Worm (Caenorhabditis elegans) whole organism, L3 larva: ENCODE data around the gene F49H6.5.

Source experiments
- aly-2 ChIP-seq: fragments of 150-350 bp; optimal IDR thresholded peaks from 2 replicates; lab custom pipeline; 2014; ENCODE audit warnings: missing biosample characterization, missing genetic modification characterization
- ama-1 ChIP-seq: fragments of 150-350 bp; optimal IDR thresholded peaks from 2 replicates; lab custom pipeline; 2018
- ceh-28 ChIP-seq: fragments of 150-350 bp; optimal IDR thresholded peaks from 2 replicates; lab custom pipeline; 2014; ENCODE audit warnings: missing biosample characterization, missing genetic modification reagents, missing genetic modification characterization
- ceh-82 ChIP-seq: fragments of 150-350 bp; optimal IDR thresholded peaks from 2 replicates; lab custom pipeline; 2014; ENCODE audit warnings: missing biosample characterization, missing genetic modification characterization
- egl-27 ChIP-seq: sonication (generic microtip); optimal IDR thresholded peaks from 4 replicates; lab custom pipeline; 2017; ENCODE audit warnings: missing biosample characterization, missing genetic modification reagents, missing genetic modification characterization
- elt-1 ChIP-seq: fragments of 150-350 bp; optimal IDR thresholded peaks from 2 replicates; lab custom pipeline; 2014; ENCODE audit warnings: missing biosample characterization, missing genetic modification characterization
- nhr-237 ChIP-seq: fragments of 150-350 bp; optimal IDR thresholded peaks from 2 replicates; lab custom pipeline; 2014; ENCODE audit warnings: missing biosample characterization, missing genetic modification characterization
- nhr-76 ChIP-seq: fragments of 150-350 bp; sonication (generic microtip); optimal IDR thresholded peaks from 5 replicates; lab custom pipeline; 2014; ENCODE audit warnings: missing biosample characterization, missing genetic modification characterization
- pqm-1 ChIP-seq: fragments of 150-350 bp; optimal IDR thresholded peaks from 2 replicates; lab custom pipeline; 2017; ENCODE audit warnings: missing biosample characterization, missing genetic modification characterization, inconsistent platforms
- sea-2 ChIP-seq: fragments of 150-350 bp; sonication (generic microtip); optimal IDR thresholded peaks from 4 replicates; lab custom pipeline; 2014; ENCODE audit warnings: missing biosample characterization, missing genetic modification reagents, missing genetic modification characterization
- unc-39 ChIP-seq: sonication (generic microtip); optimal IDR thresholded peaks from 4 replicates; lab custom pipeline; 2017; ENCODE audit warnings: missing biosample characterization, missing genetic modification characterization
- unc-62 ChIP-seq: fragments of 150-350 bp; sonication (generic microtip); optimal IDR thresholded peaks from 4 replicates; lab custom pipeline; 2014; ENCODE audit warnings: missing biosample characterization, missing genetic modification reagents, missing genetic modification characterization

ce11 chrV:17021361-17021760 lies 1.7 kb upstream of the F49H6.5 start, which contains the start of gene F49H6.12:
- no peak for TF ChIP-seq unc-62 (GFP tag; lab: Kevin White, UChicago)
- no peak for TF ChIP-seq ceh-28 (tag; lab: Kevin White, UChicago)
- TF ChIP-seq nhr-76 = no peak
- no peak for TF ChIP-seq unc-39
- no peak for TF ChIP-seq egl-27 (tag; lab: Kevin White, UChicago)
- TF ChIP-seq aly-2 = no peak
- no peak for TF ChIP-seq pqm-1 (tag; lab: Kevin White, UChicago)
- no peak for TF ChIP-seq ama-1
- no peak for TF ChIP-seq sea-2 (GFP tag; lab: Kevin White, UChicago)
- no peak for TF ChIP-seq nhr-237
- TF ChIP-seq ceh-82 (tag; lab: Kevin White, UChicago) = no peak
- TF ChIP-seq elt-1 = no peak
